Fruit fly (Drosophila melanogaster) whole organism, embryonic: ENCODE results near the gene CG43295.

Experiments
- Adf1 ChIP-seq: fragments of 200-800 bp; sonication (Bioruptor generic); IDR thresholded peaks from 2 replicates; pipeline ENCODE4 v1.3.6; 2022; ENCODE audit warnings: missing biosample characterization, missing genetic modification characterization
- Atf-2 ChIP-seq: fragments of 200-800 bp; sonication (Bioruptor generic); optimal IDR thresholded peaks from 2 replicates; lab custom pipeline; 2016; ENCODE audit warnings: missing biosample characterization, missing genetic modification characterization
- CG10321 ChIP-seq: fragments of 200-800 bp; sonication (Bioruptor generic); IDR thresholded peaks from 2 replicates; pipeline ENCODE4 v1.3.6; 2022; ENCODE audit warnings: missing biosample characterization, missing genetic modification characterization
- CG11560 ChIP-seq: fragments of 200-800 bp; sonication (Bioruptor generic); IDR thresholded peaks from 3 replicates; pipeline ENCODE4 v1.3.6; 2022; ENCODE audit warnings: missing biosample characterization, missing genetic modification characterization
- CG13775 ChIP-seq: fragments of 200-800 bp; sonication (Bioruptor generic); optimal IDR thresholded peaks from 3 replicates; lab custom pipeline; 2017; ENCODE audit warnings: missing biosample characterization, mild to moderate bottlenecking, missing genetic modification characterization
- CG15479 ChIP-seq: fragments of 200-800 bp; sonication (Bioruptor generic); optimal IDR thresholded peaks from 3 replicates; lab custom pipeline; 2019; ENCODE audit warnings: missing biosample characterization, mild to moderate bottlenecking, missing genetic modification characterization, moderate library complexity
- CG17359 ChIP-seq: fragments of 200-800 bp; sonication (Bioruptor generic); optimal IDR thresholded peaks from 3 replicates; lab custom pipeline; 2018; ENCODE audit warnings: missing biosample characterization, mild to moderate bottlenecking, missing genetic modification characterization, moderate library complexity
- CG1832 ChIP-seq: fragments of 200-800 bp; sonication (Bioruptor generic); optimal IDR thresholded peaks from 2 replicates; lab custom pipeline; 2017; ENCODE audit warnings: missing biosample characterization, mild to moderate bottlenecking, missing genetic modification characterization, inconsistent platforms
- CG4730 ChIP-seq: fragments of 200-800 bp; sonication (Bioruptor generic); IDR thresholded peaks from 2 replicates; pipeline ENCODE4 v1.3.6; 2022; ENCODE audit warnings: missing biosample characterization, missing genetic modification characterization
- CG7786 ChIP-seq: fragments of 200-800 bp; sonication (Bioruptor generic); optimal IDR thresholded peaks from 2 replicates; lab custom pipeline; 2016; ENCODE audit warnings: missing biosample characterization, missing genetic modification characterization
- CG7987 ChIP-seq: fragments of 200-800 bp; sonication (Bioruptor generic); optimal IDR thresholded peaks from 2 replicates; lab custom pipeline; 2018; ENCODE audit warnings: missing biosample characterization, mild to moderate bottlenecking, missing genetic modification characterization, moderate library complexity
- CG9727 ChIP-seq: fragments of 200-800 bp; sonication (Bioruptor generic); optimal IDR thresholded peaks from 3 replicates; lab custom pipeline; 2017; ENCODE audit warnings: missing biosample characterization, mild to moderate bottlenecking, missing genetic modification characterization
- D19B ChIP-seq: fragments of 200-800 bp; sonication (Bioruptor generic); optimal IDR thresholded peaks from 2 replicates; lab custom pipeline; 2017; ENCODE audit warnings: missing biosample characterization, mild to moderate bottlenecking, missing genetic modification characterization
- Deaf1 ChIP-seq: fragments of 200-800 bp; optimal IDR thresholded peaks from 3 replicates; lab custom pipeline; 2019; ENCODE audit warnings: missing biosample characterization, mild to moderate bottlenecking, missing genetic modification characterization, moderate library complexity
- Dp ChIP-seq: fragments of 200-800 bp; sonication (Bioruptor generic); optimal IDR thresholded peaks from 2 replicates; lab custom pipeline; 2018; ENCODE audit warnings: missing biosample characterization, mild to moderate bottlenecking, missing genetic modification characterization, moderate library complexity
- Dref ChIP-seq: fragments of 200-800 bp; sonication (Bioruptor generic); IDR thresholded peaks from 2 replicates; pipeline ENCODE4 v1.3.6; 2022; ENCODE audit warnings: missing biosample characterization, missing genetic modification characterization
- E2f2 ChIP-seq: fragments of 200-800 bp; sonication (Bioruptor generic); IDR thresholded peaks from 2 replicates; pipeline ENCODE4 v1.3.6; 2022; ENCODE audit warnings: missing biosample characterization, missing genetic modification characterization
- Fer1 ChIP-seq: fragments of 200-800 bp; sonication (Bioruptor generic); optimal IDR thresholded peaks from 2 replicates; lab custom pipeline; 2017; ENCODE audit warnings: missing biosample characterization, mild to moderate bottlenecking, missing genetic modification characterization
- Hey ChIP-seq: fragments of 200-800 bp; sonication (Bioruptor generic); optimal IDR thresholded peaks from 3 replicates; lab custom pipeline; 2018; ENCODE audit warnings: missing biosample characterization, mild to moderate bottlenecking, missing genetic modification characterization
- Hmr ChIP-seq: fragments of 200-800 bp; sonication (Bioruptor generic); optimal IDR thresholded peaks from 3 replicates; lab custom pipeline; 2017; ENCODE audit warnings: mild to moderate bottlenecking, missing biosample characterization, missing genetic modification reagents, missing genetic modification characterization
- MESR4 ChIP-seq: fragments of 200-800 bp; sonication (Bioruptor generic); optimal IDR thresholded peaks from 2 replicates; lab custom pipeline; 2018; ENCODE audit warnings: missing biosample characterization, mild to moderate bottlenecking, missing genetic modification characterization, moderate library complexity
- MTF-1 ChIP-seq: fragments of 200-800 bp; sonication (Bioruptor generic); optimal IDR thresholded peaks from 2 replicates; lab custom pipeline; 2018; ENCODE audit warnings: missing biosample characterization, mild to moderate bottlenecking, missing genetic modification characterization, borderline replicate concordance
- Meics ChIP-seq: fragments of 200-800 bp; sonication (Bioruptor generic); optimal IDR thresholded peaks from 2 replicates; lab custom pipeline; 2017; ENCODE audit warnings: missing biosample characterization, mild to moderate bottlenecking, missing genetic modification characterization
- Rx ChIP-seq: fragments of 200-800 bp; sonication (Bioruptor generic); IDR thresholded peaks from 2 replicates; pipeline ENCODE4 v1.3.6; 2022; ENCODE audit warnings: missing biosample characterization, missing genetic modification characterization
- Trl ChIP-seq, 3 experiments: fragments of >200 bp in 2 of 3; fragments of 200-800 bp in 1 of 3; sonication (Bioruptor generic) in 1 of 3; optimal IDR thresholded peaks; 2 replicates in 1 of 3; 3 replicates in 2 of 3; lab custom pipeline; 2016 to 2017; ENCODE audit warnings: missing biosample characterization in 1 of 3, missing genetic modification characterization in 1 of 3
- caup ChIP-seq: fragments of 200-800 bp; sonication (Bioruptor generic); optimal IDR thresholded peaks from 3 replicates; lab custom pipeline; 2017; ENCODE audit warnings: missing biosample characterization, mild to moderate bottlenecking, missing genetic modification characterization, moderate library complexity; ENCODE audit not compliant: severe bottlenecking
- chif ChIP-seq, 2 experiments: fragments of 200-800 bp; sonication (Bioruptor generic); optimal IDR thresholded peaks; 3 replicates each; lab custom pipeline; 2016; ENCODE audit warnings: missing biosample characterization in 2 of 2, missing genetic modification characterization in 2 of 2
- chinmo ChIP-seq: fragments of 200-800 bp; sonication (Bioruptor generic); IDR thresholded peaks from 4 replicates; pipeline ENCODE4 v1.3.6; 2022; ENCODE audit warnings: missing biosample characterization, missing genetic modification characterization; ENCODE audit not compliant: partially characterized antibody
- crp ChIP-seq, 2 experiments: fragments of 200-800 bp; sonication (Bioruptor generic); optimal IDR thresholded peaks; 2 replicates in 1 of 2; 3 replicates in 1 of 2; lab custom pipeline; 2017; ENCODE audit warnings: missing biosample characterization in 2 of 2, missing genetic modification characterization in 2 of 2, mild to moderate bottlenecking in 1 of 2, moderate library complexity in 1 of 2
- dmrt99B ChIP-seq: fragments of 200-800 bp; sonication (Bioruptor generic); optimal IDR thresholded peaks from 2 replicates; lab custom pipeline; 2018; ENCODE audit warnings: missing biosample characterization, mild to moderate bottlenecking, missing genetic modification characterization, moderate library complexity
- dpn ChIP-seq, 2 experiments: fragments of 200-800 bp; sonication (Bioruptor generic); optimal IDR thresholded peaks; 3 replicates each; lab custom pipeline; 2016; ENCODE audit warnings: missing biosample characterization in 2 of 2, missing genetic modification characterization in 2 of 2
- exex ChIP-seq: fragments of 200-800 bp; sonication (Bioruptor generic); optimal IDR thresholded peaks from 4 replicates; lab custom pipeline; 2018; ENCODE audit warnings: missing biosample characterization, mild to moderate bottlenecking, missing genetic modification characterization, moderate library complexity
- grau ChIP-seq: fragments of 200-800 bp; optimal IDR thresholded peaks from 3 replicates; lab custom pipeline; 2019; ENCODE audit warnings: missing biosample characterization, mild to moderate bottlenecking, missing genetic modification characterization, moderate library complexity
- her ChIP-seq: fragments of 200-800 bp; sonication (Bioruptor generic); optimal IDR thresholded peaks from 2 replicates; lab custom pipeline; 2016; ENCODE audit warnings: missing biosample characterization, missing genetic modification characterization
- lilli ChIP-seq: fragments of 200-800 bp; sonication (Bioruptor generic); optimal IDR thresholded peaks from 3 replicates; lab custom pipeline; 2016; ENCODE audit warnings: missing biosample characterization, missing genetic modification characterization
- lmd ChIP-seq: fragments of 200-800 bp; sonication (Bioruptor generic); IDR thresholded peaks from 2 replicates; pipeline ENCODE4 v1.3.6; 2022; ENCODE audit warnings: missing biosample characterization, missing genetic modification characterization
- nau ChIP-seq: fragments of 200-800 bp; sonication (Bioruptor generic); optimal IDR thresholded peaks from 3 replicates; lab custom pipeline; 2017; ENCODE audit warnings: missing biosample characterization, mild to moderate bottlenecking, missing genetic modification characterization, missing genetic modification reagents
- nmo ChIP-seq: fragments of 200-800 bp; sonication (Bioruptor generic); optimal IDR thresholded peaks from 2 replicates; lab custom pipeline; 2018; ENCODE audit warnings: missing biosample characterization, mild to moderate bottlenecking, missing genetic modification characterization, moderate library complexity
- vvl ChIP-seq: fragments of 200-800 bp; sonication (Bioruptor generic); IDR thresholded peaks from 2 replicates; pipeline ENCODE4 v1.3.6; 2022; ENCODE audit warnings: missing biosample characterization, missing genetic modification characterization

CG43295 gene

DNA sequence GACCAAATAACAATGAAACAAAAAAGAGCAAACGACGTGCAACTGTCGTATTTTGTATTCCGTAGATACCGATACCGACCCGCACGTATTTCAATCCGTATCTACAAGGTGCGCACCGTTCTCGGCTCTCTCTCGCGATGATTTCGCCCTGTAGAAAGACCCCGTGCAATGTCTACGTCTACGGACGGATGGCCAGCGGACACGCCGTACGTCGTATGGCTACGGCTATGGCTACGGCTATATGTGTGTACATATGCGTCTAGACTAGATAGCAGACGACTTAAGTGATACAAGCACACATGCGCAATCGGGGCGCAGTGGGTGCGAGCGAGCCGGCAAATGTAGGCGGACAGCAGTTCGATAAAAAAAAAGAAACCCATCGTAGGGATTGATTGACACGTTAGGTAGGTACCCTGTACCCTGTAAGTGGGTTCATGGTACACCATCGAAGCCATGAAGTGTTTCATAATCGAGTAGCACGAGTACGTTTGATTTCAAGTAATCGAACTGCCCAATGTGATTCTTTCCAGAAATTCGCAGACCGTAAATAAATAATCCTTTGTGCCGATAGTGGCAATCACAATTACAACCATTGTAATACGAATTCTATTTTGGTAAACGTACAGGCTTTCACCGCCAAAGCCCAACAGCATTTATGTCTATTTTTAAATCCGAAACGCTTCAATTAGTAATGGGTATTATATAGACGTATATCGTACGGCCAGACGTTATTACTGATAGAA, 43.9 kb downstream of the CG43295 start (continued):
- TF ChIP-seq CG15479 (GFP tag; lab: Kevin White, UChicago) (peak; percentile 23), D19B (GFP tag; lab: Kevin White, UChicago) (peak; percentile 98), dmrt99B (tag; lab: Kevin White, UChicago) (peak; percentile 54), CG4730 (GFP tag; lab: Robert Waterston, UW) (0 out of 2 replicates have a peak, but pooled peaks have one; percentile 14), exex (tag; lab: Kevin White, UChicago) (peak; percentile 54), Rx (no peak), CG1832 (GFP tag; lab: Kevin White, UChicago) (peak; percentile 36), her (peak; percentile 25), CG7987 (GFP tag; lab: Kevin White, UChicago) (peak; percentile 11), E2f2 (GFP tag; lab: Robert Waterston, UW) (0 out of 2 replicates have a peak, but pooled peaks have one; percentile 21), Adf1 (peak; percentile 5; the same call in 1 of the 2 replicates), chif (GFP tag; optimal IDR thresholded peaks at IDR 0.05; lab: Kevin White, UChicago) (peak; percentile 20 to 29), CG9727 (GFP tag; lab: Kevin White, UChicago) (peak; percentile 29), crp (GFP tag; optimal IDR thresholded peaks at IDR 0.05; lab: Kevin White, UChicago) (no peak), CG10321 (GFP tag; lab: Robert Waterston, UW) (no peak), lmd (GFP tag; lab: Robert Waterston, UW) (peak; percentile 17; the same call in 1 of the 2 replicates), vvl (0 out of 2 replicates have a peak, but pooled peaks have one; percentile 25), nau (GFP tag; lab: Kevin White, UChicago) (no peak), CG13775 (GFP tag; lab: Kevin White, UChicago) (peak; percentile 46), nmo (GFP tag; lab: Kevin White, UChicago) (peak; percentile 33), MESR4 (GFP tag; lab: Kevin White, UChicago) (no peak), Fer1 (GFP tag; lab: Kevin White, UChicago) (peak; percentile 20), CG17359 (peak; percentile 13), Meics (GFP tag; lab: Kevin White, UChicago) (peak; percentile 28), Atf-2 (GFP tag; lab: Kevin White, UChicago) (peak; percentile 22), chinmo (GFP tag; lab: Robert Waterston, UW) (peak; percentile 87; the same call in 3 of the 4 replicates), dpn (GFP tag; optimal IDR thresholded peaks at IDR 0.05; lab: Kevin White, UChicago) (peak; percentile 8 to 35), Trl (optimal IDR thresholded peaks at IDR 0.05; lab: Kevin White, UChicago) (no peak), Trl (GFP tag; optimal IDR thresholded peaks at IDR 0.05; lab: Kevin White, UChicago) (peak; percentile 3), CG7786 (peak; percentile 42), grau (peak; percentile 54), Dp (GFP tag; lab: Kevin White, UChicago) (no peak), MTF-1 (GFP tag; lab: Kevin White, UChicago) (no peak), Dref (GFP tag; lab: Robert Waterston, UW) (no peak), caup (GFP tag; lab: Kevin White, UChicago) (peak; percentile 11), lilli (GFP tag; lab: Kevin White, UChicago) (peak; percentile 33), Deaf1 (peak; percentile 50), Hmr (GFP tag; lab: Kevin White, UChicago) (peak; percentile 33), Hey (peak; percentile 38), CG11560 (peak; percentile 34; the same call in 1 of the 3 replicates)
